Worm (Caenorhabditis elegans) whole organism, L2 larva: ENCODE results near the gene tbx-33.

Source experiments
- C34F6.9 ChIP-seq: fragments of 150-350 bp; optimal IDR thresholded peaks from 2 replicates; lab custom pipeline; 2014; ENCODE audit warnings: missing biosample characterization, missing genetic modification characterization
- R02D3.7 ChIP-seq: fragments of 150-350 bp; optimal IDR thresholded peaks from 2 replicates; lab custom pipeline; 2014; ENCODE audit warnings: missing biosample characterization, missing genetic modification characterization
- ZK546.5 ChIP-seq: sonication (generic microtip); optimal IDR thresholded peaks from 2 replicates; lab custom pipeline; 2017; ENCODE audit warnings: missing biosample characterization, missing genetic modification characterization
- alr-1 ChIP-seq: fragments of 150-350 bp; optimal IDR thresholded peaks from 2 replicates; lab custom pipeline; 2014; ENCODE audit warnings: missing biosample characterization, missing genetic modification characterization
- ama-1 ChIP-seq: fragments of 150-350 bp; optimal IDR thresholded peaks from 2 replicates; lab custom pipeline; 2018; ENCODE audit warnings: inconsistent platforms
- blmp-1 ChIP-seq: sonication (generic microtip); optimal IDR thresholded peaks from 2 replicates; lab custom pipeline; 2017; ENCODE audit warnings: missing genetic modification characterization, mild to moderate bottlenecking, missing compliant biosample characterization, antibody characterized with exemption, moderate library complexity; ENCODE audit not compliant: insufficient read depth
- ceh-16 ChIP-seq: fragments of 150-350 bp; optimal IDR thresholded peaks from 2 replicates; lab custom pipeline; 2014; ENCODE audit warnings: missing biosample characterization, missing genetic modification characterization
- ceh-82 ChIP-seq: fragments of 150-350 bp; optimal IDR thresholded peaks from 2 replicates; lab custom pipeline; 2014; ENCODE audit warnings: missing biosample characterization, missing genetic modification characterization
- crh-2 ChIP-seq: sonication (generic microtip); optimal IDR thresholded peaks from 2 replicates; lab custom pipeline; 2017; ENCODE audit warnings: missing biosample characterization, missing genetic modification characterization
- dmd-4 ChIP-seq: sonication (generic microtip); optimal IDR thresholded peaks from 2 replicates; lab custom pipeline; 2017; ENCODE audit warnings: missing biosample characterization, missing genetic modification characterization
- egl-27 ChIP-seq: sonication (generic microtip); optimal IDR thresholded peaks from 3 replicates; lab custom pipeline; 2017; ENCODE audit warnings: missing biosample characterization, missing genetic modification reagents, missing genetic modification characterization
- elt-1 ChIP-seq: fragments of 150-350 bp; optimal IDR thresholded peaks from 2 replicates; lab custom pipeline; 2014; ENCODE audit warnings: missing biosample characterization, missing genetic modification characterization
- elt-3 ChIP-seq: sonication (generic microtip); optimal IDR thresholded peaks from 2 replicates; lab custom pipeline; 2017; ENCODE audit warnings: missing biosample characterization, missing genetic modification characterization
- lin-11 ChIP-seq: fragments of 150-350 bp; sonication (generic microtip); optimal IDR thresholded peaks from 2 replicates; lab custom pipeline; 2014; ENCODE audit warnings: missing biosample characterization, missing genetic modification characterization, inconsistent platforms, mixed read lengths
- lin-13 ChIP-seq: fragments of 150-350 bp; optimal IDR thresholded peaks from 2 replicates; lab custom pipeline; 2014; ENCODE audit warnings: missing biosample characterization, missing genetic modification reagents, missing genetic modification characterization
- lin-39 ChIP-seq: fragments of 150-350 bp; optimal IDR thresholded peaks from 2 replicates; lab custom pipeline; 2014; ENCODE audit warnings: missing biosample characterization, missing genetic modification reagents, missing genetic modification characterization
- lsy-2 ChIP-seq, 2 experiments: fragments of 150-350 bp in 1 of 2; sonication (generic microtip) in 1 of 2; optimal IDR thresholded peaks; 2 replicates each; lab custom pipeline; 2014 to 2017; ENCODE audit warnings: missing biosample characterization in 2 of 2, missing genetic modification characterization in 2 of 2
- mab-5 ChIP-seq: fragments of 150-350 bp; optimal IDR thresholded peaks from 2 replicates; lab custom pipeline; 2014; ENCODE audit warnings: missing biosample characterization, missing genetic modification characterization
- mdl-1 ChIP-seq, 2 experiments: fragments of 150-350 bp in 1 of 2; sonication (generic microtip) in 1 of 2; optimal IDR thresholded peaks; 2 replicates each; lab custom pipeline; 2017; ENCODE audit warnings: missing biosample characterization in 2 of 2, missing genetic modification characterization in 2 of 2
- nhr-10 ChIP-seq: sonication (generic microtip); optimal IDR thresholded peaks from 2 replicates; lab custom pipeline; 2017; ENCODE audit warnings: missing biosample characterization, missing genetic modification characterization
- nhr-11 ChIP-seq: fragments of 150-350 bp; optimal IDR thresholded peaks from 2 replicates; lab custom pipeline; 2014; ENCODE audit warnings: missing biosample characterization, missing genetic modification characterization
- nhr-12 ChIP-seq: fragments of 150-350 bp; optimal IDR thresholded peaks from 2 replicates; lab custom pipeline; 2014; ENCODE audit warnings: missing biosample characterization, missing genetic modification characterization
- nhr-129 ChIP-seq: fragments of 150-350 bp; optimal IDR thresholded peaks from 2 replicates; lab custom pipeline; 2014; ENCODE audit warnings: missing biosample characterization, missing genetic modification characterization
- nhr-237 ChIP-seq: fragments of 150-350 bp; optimal IDR thresholded peaks from 2 replicates; lab custom pipeline; 2014; ENCODE audit warnings: missing biosample characterization, missing genetic modification characterization
- nhr-25 ChIP-seq: fragments of 150-350 bp; sonication (generic microtip); optimal IDR thresholded peaks from 3 replicates; lab custom pipeline; 2014; ENCODE audit warnings: missing biosample characterization, missing genetic modification characterization
- nhr-6 ChIP-seq: fragments of 150-350 bp; optimal IDR thresholded peaks from 2 replicates; lab custom pipeline; 2014; ENCODE audit warnings: missing biosample characterization, missing genetic modification characterization
- sem-4 ChIP-seq: fragments of 150-350 bp; optimal IDR thresholded peaks from 2 replicates; lab custom pipeline; 2014; ENCODE audit warnings: missing biosample characterization, missing genetic modification reagents, missing genetic modification characterization
- skn-1 ChIP-seq: sonication (generic microtip); optimal IDR thresholded peaks from 2 replicates; lab custom pipeline; 2017; ENCODE audit warnings: missing biosample characterization, missing genetic modification characterization
- sma-9 ChIP-seq, 2 experiments: fragments of 150-350 bp in 1 of 2; sonication (generic microtip) in 1 of 2; optimal IDR thresholded peaks; 2 replicates each; lab custom pipeline; 2014 to 2016; ENCODE audit warnings: missing genetic modification characterization in 2 of 2, mild to moderate bottlenecking in 1 of 2, missing biosample characterization in 1 of 2, missing compliant biosample characterization in 1 of 2, missing genetic modification reagents in 1 of 2, moderate library complexity in 1 of 2
- snpc-4 ChIP-seq: fragments of 150-350 bp; optimal IDR thresholded peaks from 2 replicates; lab custom pipeline; 2014; ENCODE audit warnings: missing biosample characterization, missing genetic modification characterization
- unc-39 ChIP-seq: fragments of 150-350 bp; optimal IDR thresholded peaks from 2 replicates; lab custom pipeline; 2014; ENCODE audit warnings: missing biosample characterization, missing genetic modification characterization
- unc-55 ChIP-seq: fragments of 150-350 bp; sonication (generic microtip); optimal IDR thresholded peaks from 3 replicates; lab custom pipeline; 2014; ENCODE audit warnings: missing biosample characterization, missing genetic modification reagents, missing genetic modification characterization
- unc-62 ChIP-seq: fragments of 150-350 bp; optimal IDR thresholded peaks from 2 replicates; lab custom pipeline; 2014; ENCODE audit warnings: missing biosample characterization, missing genetic modification reagents, missing genetic modification characterization
- zag-1 ChIP-seq: fragments of 150-350 bp; optimal IDR thresholded peaks from 2 replicates; lab custom pipeline; 2014; ENCODE audit warnings: missing biosample characterization, missing genetic modification characterization
- ztf-1 ChIP-seq: fragments of 200-800 bp; sonication (Bioruptor generic); conservative IDR thresholded peaks from 2 replicates; pipeline ENCODE4 v1.3.6; 2022; ENCODE audit warnings: missing genetic modification characterization, missing compliant biosample characterization
- ztf-4 ChIP-seq: fragments of 150-350 bp; optimal IDR thresholded peaks from 2 replicates; lab custom pipeline; 2014; ENCODE audit warnings: missing biosample characterization, missing genetic modification characterization

Gene tbx-33

ce11 chrIII:11680514-11680913 lies 43.9 kb upstream of the tbx-33 start:
- TF ChIP-seq ztf-4 (tag; lab: Kevin White, UChicago) (no peak), unc-62 (GFP tag; lab: Kevin White, UChicago) (no peak), unc-55 (GFP tag; lab: Kevin White, UChicago) (no peak), nhr-11 (tag; lab: Kevin White, UChicago) (no peak), R02D3.7 (tag; lab: Kevin White, UChicago) (no peak), nhr-25 (no peak), zag-1 (tag; lab: Kevin White, UChicago) (no peak), blmp-1 (tag; lab: Kevin White, UChicago) (no peak), nhr-129 (tag; lab: Kevin White, UChicago) (no peak), ama-1 (lab: Kevin White, UChicago) (no peak), nhr-12 (tag; lab: Kevin White, UChicago) (no peak), ZK546.5 (tag; lab: Kevin White, UChicago) (no peak), mab-5 (tag; lab: Kevin White, UChicago) (no peak), lin-13 (GFP tag; lab: Kevin White, UChicago) (no peak), dmd-4 (tag; lab: Kevin White, UChicago) (no peak), nhr-237 (tag; lab: Kevin White, UChicago) (no peak), lin-39 (tag; lab: Kevin White, UChicago) (no peak), egl-27 (tag; lab: Kevin White, UChicago) (no peak), skn-1 (no peak), lin-11 (no peak)

DNA sequence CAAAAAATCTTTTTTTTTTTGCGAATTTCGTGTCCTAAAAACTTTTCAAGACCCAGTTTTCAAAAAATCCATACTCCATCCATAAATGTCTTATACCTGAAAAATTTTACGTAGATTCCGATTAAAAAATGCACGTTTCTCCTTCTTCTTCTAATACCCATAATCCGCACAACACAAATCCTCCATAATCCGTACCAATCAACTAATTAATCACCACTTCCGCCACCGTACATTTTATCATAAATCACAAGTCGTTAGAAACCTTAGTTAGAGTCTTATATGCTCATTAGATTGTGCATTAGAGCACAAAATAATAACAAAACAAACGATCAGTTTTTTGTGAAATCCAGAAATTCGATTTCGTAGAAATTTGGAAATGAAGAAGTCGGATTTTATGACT lies 32.4 kb upstream of the tbx-33 start:
- TF ChIP-seq unc-39 (tag; lab: Kevin White, UChicago) = no peak
- TF ChIP-seq ceh-16 (tag; lab: Kevin White, UChicago) = no peak
- TF ChIP-seq, all 48 proteins: peak for 0

DNA sequence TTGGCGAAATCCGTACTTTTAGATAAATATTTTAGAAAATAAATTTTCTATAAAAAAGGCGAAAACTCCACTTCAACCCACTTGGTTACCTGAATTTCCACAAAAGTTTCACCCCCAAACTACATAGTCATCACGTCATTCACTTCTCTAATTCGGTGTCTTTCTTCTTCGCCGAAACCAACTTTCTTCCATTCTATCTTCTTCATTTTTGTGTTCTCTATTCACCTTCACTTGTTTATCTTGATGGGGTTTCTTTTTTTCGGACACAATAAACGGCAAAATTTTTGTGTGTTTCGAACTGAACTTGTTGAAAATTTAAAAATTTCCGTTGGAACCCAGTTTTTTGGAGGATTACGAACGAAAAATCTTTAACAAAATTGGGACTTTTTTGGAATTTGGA lies 30.2 kb upstream of the tbx-33 start:
- no peak for TF ChIP-seq snpc-4
- TF ChIP-seq sem-4 (tag; lab: Kevin White, UChicago) = no peak
- peak; percentile 70 for TF ChIP-seq blmp-1 (tag; lab: Kevin White, UChicago)
- no peak for TF ChIP-seq lin-39 (tag; lab: Kevin White, UChicago)

ce11 chrIII:11663400-11663799 lies 26.8 kb upstream of the tbx-33 start:
- peak in 1 of 2 experiments; percentile 26 for TF ChIP-seq lsy-2 (tag; optimal IDR thresholded peaks at IDR 0.05; lab: Kevin White, UChicago)
- peak; percentile 18 for TF ChIP-seq crh-2 (tag; lab: Kevin White, UChicago)
- peak; percentile 39 for TF ChIP-seq sem-4 (tag; lab: Kevin White, UChicago)
- peak; percentile 31 for TF ChIP-seq C34F6.9 (tag; lab: Kevin White, UChicago)
- TF ChIP-seq alr-1 = no peak

DNA sequence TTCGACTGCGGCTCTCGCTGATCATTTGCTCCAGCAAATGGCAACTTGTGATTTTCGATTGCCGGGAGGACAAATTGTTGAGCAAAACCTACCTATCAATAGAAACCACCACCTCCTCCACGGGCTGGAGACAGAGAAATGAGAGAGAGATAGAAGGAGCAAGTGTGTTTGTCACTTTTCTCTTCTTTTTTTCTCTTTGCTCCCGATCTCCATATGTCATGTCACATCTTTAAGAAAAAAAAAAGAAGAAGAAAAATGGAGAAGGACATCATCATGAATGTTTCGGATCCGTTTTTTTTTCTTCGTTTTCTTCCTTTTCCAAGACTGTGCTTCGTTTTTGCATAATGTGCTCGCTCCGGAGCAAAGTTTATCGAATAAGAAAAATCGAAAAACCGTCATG lies 24.1 kb upstream of the tbx-33 start:
- TF ChIP-seq ceh-82 (tag; lab: Kevin White, UChicago) (no peak), nhr-129 (tag; lab: Kevin White, UChicago) (peak; percentile 73), sma-9 (GFP tag; optimal IDR thresholded peaks at IDR 0.05; lab: Kevin White, UChicago) (peak; percentile 9), sma-9 (tag; optimal IDR thresholded peaks at IDR 0.05; lab: Kevin White, UChicago) (no peak), C34F6.9 (tag; lab: Kevin White, UChicago) (peak; percentile 32), lsy-2 (tag; optimal IDR thresholded peaks at IDR 0.05; lab: Kevin White, UChicago) (peak in 1 of 2 experiments; percentile 19)
- TF ChIP-seq, all 48 proteins: peak for 4

DNA sequence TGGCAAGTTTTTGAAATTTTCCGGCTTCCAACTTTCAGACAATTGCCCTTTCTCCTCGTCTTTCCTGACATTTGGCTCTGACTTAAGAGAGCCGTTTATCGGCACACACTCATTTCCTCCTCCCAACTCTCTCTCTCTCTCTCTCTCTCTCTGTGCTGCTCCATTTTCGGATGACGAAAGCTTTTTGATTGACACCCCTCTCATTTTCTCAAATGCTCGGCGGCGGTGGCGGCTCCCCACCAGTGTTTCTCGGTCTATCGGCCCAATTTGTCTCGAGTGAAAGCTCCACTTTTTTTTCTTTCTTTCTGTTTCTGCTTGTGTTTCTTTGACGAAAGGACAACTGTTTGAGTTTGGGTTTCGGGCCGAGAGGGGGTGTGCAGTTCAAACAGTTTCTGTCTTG lies 23.2 kb upstream of the tbx-33 start:
- TF ChIP-seq nhr-10 (tag; lab: Kevin White, UChicago) (no peak), nhr-6 (tag; lab: Kevin White, UChicago) (no peak), alr-1 (no peak), elt-1 (tag; lab: Kevin White, UChicago) (no peak), ama-1 (lab: Kevin White, UChicago) (no peak), mdl-1 (tag; optimal IDR thresholded peaks at IDR 0.05; lab: Kevin White, UChicago) (no peak), crh-2 (tag; lab: Kevin White, UChicago) (no peak), elt-3 (no peak), ztf-1 (GFP tag; lab: Robert Waterston, UW) (no peak), unc-62 (GFP tag; lab: Kevin White, UChicago) (no peak)
- TF ChIP-seq, all 48 proteins: peak for 0
